Fruit fly (Drosophila melanogaster) whole organism, embryonic: ENCODE data around the gene Patj.

ENCODE experiments used
- Adf1 ChIP-seq: fragments of 200-800 bp; sonication (Bioruptor generic); IDR thresholded peaks from 2 replicates; pipeline ENCODE4 v1.3.6; 2022; ENCODE audit warnings: missing biosample characterization, missing genetic modification characterization
- Bgb ChIP-seq: fragments of 200-800 bp; sonication (Bioruptor generic); IDR thresholded peaks from 2 replicates; pipeline ENCODE4 v1.3.6; 2022; ENCODE audit warnings: missing biosample characterization, missing genetic modification characterization; ENCODE audit not compliant: partially characterized antibody
- CG2678 ChIP-seq: fragments of 200-800 bp; sonication (Bioruptor generic); optimal IDR thresholded peaks from 3 replicates; lab custom pipeline; 2019; ENCODE audit warnings: missing biosample characterization, mild to moderate bottlenecking, missing genetic modification characterization, moderate library complexity
- CG8478 ChIP-seq: fragments of >200 bp; optimal IDR thresholded peaks from 2 replicates; lab custom pipeline; 2018
- CG9817 ChIP-seq: fragments of 200-800 bp; sonication (Bioruptor generic); optimal IDR thresholded peaks from 2 replicates; lab custom pipeline; 2018; ENCODE audit warnings: missing biosample characterization, mild to moderate bottlenecking, missing genetic modification characterization, moderate library complexity
- CoRest ChIP-seq: fragments of 200-800 bp; sonication (Bioruptor generic); optimal IDR thresholded peaks from 3 replicates; lab custom pipeline; 2018; ENCODE audit warnings: missing biosample characterization, mild to moderate bottlenecking, missing genetic modification characterization, moderate library complexity
- Deaf1 ChIP-seq: fragments of 200-800 bp; optimal IDR thresholded peaks from 3 replicates; lab custom pipeline; 2019; ENCODE audit warnings: missing biosample characterization, mild to moderate bottlenecking, missing genetic modification characterization, moderate library complexity
- Drgx ChIP-seq: fragments of 200-800 bp; sonication (Bioruptor generic); IDR thresholded peaks from 2 replicates; pipeline ENCODE4 v1.3.6; 2022; ENCODE audit warnings: missing biosample characterization, missing genetic modification characterization
- Mes4 ChIP-seq: fragments of 200-800 bp; sonication (Bioruptor generic); optimal IDR thresholded peaks from 2 replicates; lab custom pipeline; 2016; ENCODE audit warnings: missing biosample characterization, missing genetic modification characterization
- Sry-δ ChIP-seq: fragments of 200-800 bp; sonication (Bioruptor generic); optimal IDR thresholded peaks from 2 replicates; lab custom pipeline; 2016; ENCODE audit warnings: missing biosample characterization, missing genetic modification characterization
- Vsx1 ChIP-seq: fragments of 200-800 bp; sonication (Bioruptor generic); optimal IDR thresholded peaks from 2 replicates; lab custom pipeline; 2017; ENCODE audit warnings: missing biosample characterization, mild to moderate bottlenecking, missing genetic modification characterization, missing genetic modification reagents
- ewg ChIP-seq: fragments of 200-800 bp; sonication (Bioruptor generic); optimal IDR thresholded peaks from 3 replicates; lab custom pipeline; 2017; ENCODE audit warnings: mild to moderate bottlenecking, missing biosample characterization, missing genetic modification reagents, missing genetic modification characterization
- fd64A ChIP-seq: fragments of 200-800 bp; sonication (Bioruptor generic); optimal IDR thresholded peaks from 3 replicates; lab custom pipeline; 2018; ENCODE audit warnings: missing biosample characterization, mild to moderate bottlenecking, missing genetic modification characterization
- inv ChIP-seq: fragments of 200-800 bp; sonication (Bioruptor generic); IDR thresholded peaks from 2 replicates; pipeline ENCODE4 v1.3.6; 2022; ENCODE audit warnings: missing biosample characterization, missing genetic modification characterization; ENCODE audit not compliant: partially characterized antibody
- nmo ChIP-seq: fragments of 200-800 bp; sonication (Bioruptor generic); optimal IDR thresholded peaks from 2 replicates; lab custom pipeline; 2018; ENCODE audit warnings: missing biosample characterization, mild to moderate bottlenecking, missing genetic modification characterization, moderate library complexity
- org-1 ChIP-seq: fragments of 200-800 bp; sonication (Bioruptor generic); optimal IDR thresholded peaks from 2 replicates; lab custom pipeline; 2017; ENCODE audit warnings: missing biosample characterization, missing genetic modification characterization
- prd ChIP-seq, 3 experiments: fragments of >200 bp in 2 of 3; fragments of 200-800 bp in 1 of 3; sonication (Bioruptor generic) in 1 of 3; optimal IDR thresholded peaks in 2 of 3; IDR thresholded peaks in 1 of 3; 2 replicates in 2 of 3; 3 replicates in 1 of 3; pipeline versions ENCODE4 v1.3.6 to Lab custom; 2017 to 2022; ENCODE audit warnings: missing biosample characterization in 1 of 3, missing genetic modification characterization in 1 of 3
- pum ChIP-seq: fragments of 200-800 bp; sonication (Bioruptor generic); optimal IDR thresholded peaks from 2 replicates; lab custom pipeline; 2016; ENCODE audit warnings: missing biosample characterization, missing genetic modification characterization
- slbo ChIP-seq: fragments of 200-800 bp; sonication (Bioruptor generic); IDR thresholded peaks from 2 replicates; pipeline ENCODE4 v1.3.6; 2022; ENCODE audit warnings: missing biosample characterization, missing genetic modification characterization
- slou ChIP-seq: fragments of 200-800 bp; sonication (Bioruptor generic); optimal IDR thresholded peaks from 3 replicates; lab custom pipeline; 2016; ENCODE audit warnings: missing biosample characterization, missing genetic modification characterization
- vnd ChIP-seq: fragments of 200-800 bp; sonication (Bioruptor generic); IDR thresholded peaks from 3 replicates; pipeline ENCODE4 v1.3.6; 2022; ENCODE audit warnings: missing biosample characterization, missing genetic modification characterization; ENCODE audit not compliant: partially characterized antibody

Gene Patj

dm6 chr3L:1835064-1835463 lies 36.5 kb downstream of the Patj start, which contains the start of gene Cpr62Bb:
Gene Cpr62Bb (minus strand): TSS chr3L:1835164.
- TF ChIP-seq CG8478 (lab: Kevin White, UChicago) (no peak), Adf1 (GFP tag; lab: Robert Waterston, UW) (peak; percentile 10; the same call in 1 of the 2 replicates), slou (GFP tag; lab: Kevin White, UChicago) (no peak), CoRest (tag; lab: Kevin White, UChicago) (no peak), Vsx1 (no peak), Mes4 (GFP tag; lab: Kevin White, UChicago) (no peak), vnd (GFP tag; lab: Robert Waterston, UW) (no peak)

- TF ChIP-seq Deaf1 (tag; lab: Kevin White, UChicago), result peak; percentile 80
- no peak for TF ChIP-seq CG9817 (tag; lab: Kevin White, UChicago)
Measured at dm6 chr3L:1841984-1842383, 43.4 kb downstream of the Patj start, which contains the start of gene Cpr62Bc. Gene Cpr62Bc (minus strand): TSS chr3L:1842084.

dm6 chr3L:1844600-1844999 lies 46.0 kb downstream of the Patj start:
- 0 out of 2 replicates have a peak, but pooled peaks have one; percentile 14 for TF ChIP-seq slbo (GFP tag; lab: Robert Waterston, UW)
- TF ChIP-seq CG2678 (tag; lab: Kevin White, UChicago), result no peak
- no peak for TF ChIP-seq ewg (GFP tag; lab: Kevin White, UChicago)
- no peak for TF ChIP-seq prd (optimal IDR thresholded peaks at IDR 0.05; lab: Kevin White, UChicago)
- TF ChIP-seq prd (GFP tag; IDR thresholded peaks at IDR 0.05; lab: Robert Waterston, UW), result 0 out of 3 replicates have a peak, but pooled peaks have one; percentile 8
- TF ChIP-seq Drgx (GFP tag; lab: Robert Waterston, UW), result peak; percentile 86
- TF ChIP-seq pum, result no peak

- TF ChIP-seq Bgb (peak; percentile 18; the same call in 1 of the 2 replicates), nmo (no peak), fd64A (no peak), inv (GFP tag; lab: Robert Waterston, UW) (no peak), Sry-δ (GFP tag; lab: Kevin White, UChicago) (no peak), org-1 (GFP tag; lab: Kevin White, UChicago) (no peak)
Measured at dm6 chr3L:1850498-1850897, 51.9 kb downstream of the Patj start.
